Fruit fly (Drosophila melanogaster) whole organism, embryonic: Measurements from ENCODE around the gene armi.
A peak's percentile ranks its signal among the peaks of the same experiment; 100 is the strongest.

Source experiments
- Antp ChIP-seq: fragments of 200-800 bp; sonication (Bioruptor generic); optimal IDR thresholded peaks from 3 replicates; lab custom pipeline; 2016; ENCODE audit warnings: missing biosample characterization, missing genetic modification characterization
- Atf6 ChIP-seq: fragments of 200-800 bp; sonication (Bioruptor generic); IDR thresholded peaks from 2 replicates; pipeline ENCODE4 v1.3.6; 2022; ENCODE audit warnings: missing biosample characterization, missing genetic modification characterization
- CG10565 ChIP-seq: fragments of 200-800 bp; sonication (Bioruptor generic); optimal IDR thresholded peaks from 3 replicates; lab custom pipeline; 2016; ENCODE audit warnings: missing biosample characterization, mild to moderate bottlenecking, missing genetic modification characterization
- CG10654 ChIP-seq: fragments of 200-800 bp; sonication (Bioruptor generic); optimal IDR thresholded peaks from 2 replicates; lab custom pipeline; 2016; ENCODE audit warnings: missing biosample characterization, missing genetic modification characterization
- CG11695 ChIP-seq: fragments of 200-800 bp; sonication (Bioruptor generic); IDR thresholded peaks from 3 replicates; pipeline ENCODE4 v1.3.6; 2022; ENCODE audit warnings: missing biosample characterization, missing genetic modification characterization
- CG12744 ChIP-seq: fragments of 200-800 bp; sonication (Bioruptor generic); optimal IDR thresholded peaks from 2 replicates; lab custom pipeline; 2016; ENCODE audit warnings: missing biosample characterization, missing genetic modification characterization
- CG15601 ChIP-seq: fragments of 200-800 bp; sonication (Bioruptor generic); optimal IDR thresholded peaks from 3 replicates; lab custom pipeline; 2019; ENCODE audit warnings: missing biosample characterization, mild to moderate bottlenecking, missing genetic modification characterization, moderate library complexity
- CG30020 ChIP-seq: fragments of 200-800 bp; optimal IDR thresholded peaks from 2 replicates; lab custom pipeline; 2019; ENCODE audit warnings: missing biosample characterization, mild to moderate bottlenecking, missing genetic modification characterization, moderate library complexity
- CG34224 ChIP-seq: fragments of 200-800 bp; sonication (Bioruptor generic); IDR thresholded peaks from 3 replicates; pipeline ENCODE4 v1.3.6; 2022; ENCODE audit warnings: missing biosample characterization, missing genetic modification characterization; ENCODE audit not compliant: partially characterized antibody
- CG3726 ChIP-seq: fragments of 200-800 bp; sonication (Bioruptor generic); IDR thresholded peaks from 3 replicates; pipeline ENCODE4, ENCODE4 v1.3.6; 2022; ENCODE audit warnings: missing biosample characterization, missing genetic modification characterization
- CG42726 ChIP-seq: fragments of 200-800 bp; sonication (Bioruptor generic); IDR thresholded peaks from 2 replicates; pipeline ENCODE4 v1.3.6; 2022; ENCODE audit warnings: missing biosample characterization, missing genetic modification characterization; ENCODE audit not compliant: partially characterized antibody
- CG4707 ChIP-seq: fragments of 200-800 bp; sonication (Bioruptor generic); optimal IDR thresholded peaks from 2 replicates; lab custom pipeline; 2018; ENCODE audit warnings: missing biosample characterization, mild to moderate bottlenecking, missing genetic modification characterization, moderate library complexity
- CG6689 ChIP-seq: fragments of 200-800 bp; sonication (Bioruptor generic); IDR thresholded peaks from 2 replicates; pipeline ENCODE4 v1.3.6; 2022; ENCODE audit warnings: missing biosample characterization, missing genetic modification characterization
- CG7271 ChIP-seq: fragments of 200-800 bp; sonication (Bioruptor generic); optimal IDR thresholded peaks from 2 replicates; lab custom pipeline; 2018; ENCODE audit warnings: missing biosample characterization, mild to moderate bottlenecking, missing genetic modification characterization, moderate library complexity
- CG7839 ChIP-seq: fragments of 200-800 bp; sonication (Bioruptor generic); optimal IDR thresholded peaks from 3 replicates; lab custom pipeline; 2018; ENCODE audit warnings: missing biosample characterization, mild to moderate bottlenecking, missing genetic modification characterization, moderate library complexity
- CG7987 ChIP-seq: fragments of 200-800 bp; sonication (Bioruptor generic); optimal IDR thresholded peaks from 2 replicates; lab custom pipeline; 2018; ENCODE audit warnings: missing biosample characterization, mild to moderate bottlenecking, missing genetic modification characterization, moderate library complexity
- CG9876 ChIP-seq: fragments of 200-800 bp; sonication (Bioruptor generic); optimal IDR thresholded peaks from 2 replicates; lab custom pipeline; 2016; ENCODE audit warnings: missing biosample characterization, missing genetic modification characterization
- Dip2 ChIP-seq: fragments of 200-800 bp; sonication (Bioruptor generic); IDR thresholded peaks from 2 replicates; pipeline ENCODE4 v1.3.6; 2022; ENCODE audit warnings: missing biosample characterization, missing genetic modification characterization
- ERR ChIP-seq: fragments of 200-800 bp; sonication (Bioruptor generic); optimal IDR thresholded peaks from 2 replicates; lab custom pipeline; 2016; ENCODE audit warnings: missing biosample characterization, missing genetic modification characterization
- HLH4C ChIP-seq: fragments of 200-800 bp; sonication (Bioruptor generic); IDR thresholded peaks from 3 replicates; pipeline ENCODE4 v1.3.6; 2022; ENCODE audit warnings: missing biosample characterization, missing genetic modification characterization; ENCODE audit not compliant: partially characterized antibody
- Lpt ChIP-seq: fragments of >200 bp; optimal IDR thresholded peaks from 2 replicates; lab custom pipeline; 2018; ENCODE audit warnings: missing biosample characterization, missing genetic modification characterization
- MESR4 ChIP-seq: fragments of 200-800 bp; sonication (Bioruptor generic); optimal IDR thresholded peaks from 2 replicates; lab custom pipeline; 2018; ENCODE audit warnings: missing biosample characterization, mild to moderate bottlenecking, missing genetic modification characterization, moderate library complexity
- Nf-YA ChIP-seq: fragments of 200-800 bp; sonication (Bioruptor generic); IDR thresholded peaks from 2 replicates; pipeline ENCODE4 v1.3.6; 2022; ENCODE audit warnings: missing biosample characterization, missing genetic modification characterization
- Scr ChIP-seq: fragments of 200-800 bp; sonication (Bioruptor generic); IDR thresholded peaks from 2 replicates; pipeline ENCODE4 v1.3.6; 2022; ENCODE audit warnings: missing biosample characterization, missing genetic modification characterization; ENCODE audit not compliant: partially characterized antibody
- Sin3A ChIP-seq: fragments of >200 bp; optimal IDR thresholded peaks from 2 replicates; lab custom pipeline; 2018
- Six4 ChIP-seq: fragments of 200-800 bp; sonication (Bioruptor generic); optimal IDR thresholded peaks from 2 replicates; lab custom pipeline; 2016; ENCODE audit warnings: missing biosample characterization, missing genetic modification characterization
- Sry-δ ChIP-seq: fragments of 200-800 bp; sonication (Bioruptor generic); optimal IDR thresholded peaks from 2 replicates; lab custom pipeline; 2016; ENCODE audit warnings: missing biosample characterization, missing genetic modification characterization
- Taf1 ChIP-seq: fragments of 200-800 bp; sonication (Bioruptor generic); IDR thresholded peaks from 2 replicates; pipeline ENCODE4 v1.3.6; 2022; ENCODE audit warnings: missing biosample characterization, missing genetic modification characterization
- Usf ChIP-seq: fragments of 200-800 bp; sonication (Bioruptor generic); optimal IDR thresholded peaks from 2 replicates; lab custom pipeline; 2017; ENCODE audit warnings: missing genotype, missing biosample characterization, missing genetic modification characterization
- cg ChIP-seq: fragments of 200-800 bp; sonication (Bioruptor generic); optimal IDR thresholded peaks from 3 replicates; lab custom pipeline; 2019; ENCODE audit warnings: missing biosample characterization, mild to moderate bottlenecking, missing genetic modification characterization, moderate library complexity
- chif ChIP-seq, 2 experiments: fragments of 200-800 bp; sonication (Bioruptor generic); optimal IDR thresholded peaks; 3 replicates each; lab custom pipeline; 2016; ENCODE audit warnings: missing biosample characterization in 2 of 2, missing genetic modification characterization in 2 of 2
- crol ChIP-seq: fragments of 200-800 bp; sonication (Bioruptor generic); IDR thresholded peaks from 2 replicates; pipeline ENCODE4 v1.3.6; 2022; ENCODE audit warnings: missing biosample characterization, missing genetic modification characterization
- crp ChIP-seq, 2 experiments: fragments of 200-800 bp; sonication (Bioruptor generic); optimal IDR thresholded peaks; 2 replicates in 1 of 2; 3 replicates in 1 of 2; lab custom pipeline; 2017; ENCODE audit warnings: missing biosample characterization in 2 of 2, missing genetic modification characterization in 2 of 2, mild to moderate bottlenecking in 1 of 2, moderate library complexity in 1 of 2
- exex ChIP-seq: fragments of 200-800 bp; sonication (Bioruptor generic); optimal IDR thresholded peaks from 4 replicates; lab custom pipeline; 2018; ENCODE audit warnings: missing biosample characterization, mild to moderate bottlenecking, missing genetic modification characterization, moderate library complexity
- eyg ChIP-seq: fragments of 200-800 bp; sonication (Bioruptor generic); optimal IDR thresholded peaks from 3 replicates; lab custom pipeline; 2016; ENCODE audit warnings: missing biosample characterization, missing genetic modification characterization
- gcm ChIP-seq: fragments of 200-800 bp; sonication (Bioruptor generic); optimal IDR thresholded peaks from 2 replicates; lab custom pipeline; 2019; ENCODE audit warnings: missing biosample characterization, mild to moderate bottlenecking, missing genetic modification characterization, moderate library complexity
- grau ChIP-seq: fragments of 200-800 bp; optimal IDR thresholded peaks from 3 replicates; lab custom pipeline; 2019; ENCODE audit warnings: missing biosample characterization, mild to moderate bottlenecking, missing genetic modification characterization, moderate library complexity
- inv ChIP-seq: fragments of 200-800 bp; sonication (Bioruptor generic); IDR thresholded peaks from 2 replicates; pipeline ENCODE4 v1.3.6; 2022; ENCODE audit warnings: missing biosample characterization, missing genetic modification characterization; ENCODE audit not compliant: partially characterized antibody
- jigr1 ChIP-seq: fragments of 200-800 bp; sonication (Bioruptor generic); IDR thresholded peaks from 3 replicates; pipeline ENCODE4 v1.3.6; 2022; ENCODE audit warnings: missing biosample characterization, missing genetic modification characterization
- jing ChIP-seq: fragments of 200-800 bp; sonication (Bioruptor generic); optimal IDR thresholded peaks from 2 replicates; lab custom pipeline; 2018; ENCODE audit warnings: missing biosample characterization, mild to moderate bottlenecking, missing genetic modification characterization
- org-1 ChIP-seq: fragments of 200-800 bp; sonication (Bioruptor generic); optimal IDR thresholded peaks from 2 replicates; lab custom pipeline; 2017; ENCODE audit warnings: missing biosample characterization, missing genetic modification characterization
- pb ChIP-seq: fragments of 200-800 bp; sonication (Bioruptor generic); optimal IDR thresholded peaks from 3 replicates; lab custom pipeline; 2016; ENCODE audit warnings: missing biosample characterization, missing genetic modification characterization
- prd ChIP-seq, 3 experiments: fragments of >200 bp in 2 of 3; fragments of 200-800 bp in 1 of 3; sonication (Bioruptor generic) in 1 of 3; optimal IDR thresholded peaks in 2 of 3; IDR thresholded peaks in 1 of 3; 2 replicates in 2 of 3; 3 replicates in 1 of 3; pipeline versions ENCODE4 v1.3.6 to Lab custom; 2017 to 2022; ENCODE audit warnings: missing biosample characterization in 1 of 3, missing genetic modification characterization in 1 of 3
- pros ChIP-seq: fragments of 200-800 bp; sonication (Bioruptor generic); optimal IDR thresholded peaks from 3 replicates; lab custom pipeline; 2019; ENCODE audit warnings: missing biosample characterization, mild to moderate bottlenecking, missing genetic modification characterization, moderate library complexity
- ro ChIP-seq: fragments of 200-800 bp; sonication (Bioruptor generic); IDR thresholded peaks from 2 replicates; pipeline ENCODE4 v1.3.6; 2022; ENCODE audit warnings: missing biosample characterization, missing genetic modification characterization
- sd ChIP-seq: fragments of 200-800 bp; sonication (Bioruptor generic); optimal IDR thresholded peaks from 3 replicates; lab custom pipeline; 2018; ENCODE audit warnings: missing biosample characterization, mild to moderate bottlenecking, missing genetic modification characterization, moderate library complexity
- shn ChIP-seq: fragments of 200-800 bp; sonication (Bioruptor generic); optimal IDR thresholded peaks from 3 replicates; lab custom pipeline; 2016; ENCODE audit warnings: missing biosample characterization, missing genetic modification characterization
- sr ChIP-seq: fragments of 200-800 bp; sonication (Bioruptor generic); IDR thresholded peaks from 3 replicates; pipeline ENCODE4 v1.3.6; 2022; ENCODE audit warnings: missing biosample characterization, missing genetic modification characterization
- toy ChIP-seq: fragments of 200-800 bp; sonication (Bioruptor generic); IDR thresholded peaks from 2 replicates; pipeline ENCODE4 v1.3.6; 2022; ENCODE audit warnings: missing biosample characterization, missing genetic modification characterization
- trem ChIP-seq: fragments of 200-800 bp; optimal IDR thresholded peaks from 3 replicates; lab custom pipeline; 2019; ENCODE audit warnings: missing biosample characterization, mild to moderate bottlenecking, missing genetic modification characterization, moderate library complexity
- wor ChIP-seq: fragments of 200-800 bp; sonication (Bioruptor generic); IDR thresholded peaks from 2 replicates; pipeline ENCODE4 v1.3.6; 2022; ENCODE audit warnings: missing biosample characterization, missing genetic modification characterization

The armi gene

DNA sequence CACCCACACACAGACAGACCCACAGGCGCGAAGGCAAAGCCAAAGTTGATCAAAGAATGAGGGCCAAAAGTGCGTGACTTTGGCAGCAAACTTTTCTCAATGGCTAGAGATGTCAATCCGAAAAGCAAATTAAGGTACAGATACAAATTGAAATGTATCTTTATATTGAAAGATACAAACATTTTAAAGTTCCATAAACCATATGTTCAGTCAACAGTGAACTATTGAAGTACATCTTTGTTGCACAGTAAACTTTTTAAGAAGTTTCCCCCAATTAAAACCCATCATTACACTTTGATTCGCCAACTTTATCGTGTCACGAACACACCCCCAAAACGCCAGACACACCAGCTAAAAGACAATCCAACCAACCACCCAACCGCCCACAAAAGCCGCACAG is 49.4 kb upstream of the armi start (continued):
- TF ChIP-seq CG15601 (tag; lab: Kevin White, UChicago) (no peak), pb (GFP tag; lab: Kevin White, UChicago) (no peak), pros (GFP tag; lab: Kevin White, UChicago) (no peak), CG10654 (GFP tag; lab: Kevin White, UChicago) (no peak), cg (no peak), Sin3A (lab: Kevin White, UChicago) (no peak), HLH4C (GFP tag; lab: Robert Waterston, UW) (no peak), CG7271 (tag; lab: Kevin White, UChicago) (no peak), toy (GFP tag; lab: Robert Waterston, UW) (no peak), Dip2 (no peak), crp (GFP tag; optimal IDR thresholded peaks at IDR 0.05; lab: Kevin White, UChicago) (no peak), CG7987 (GFP tag; lab: Kevin White, UChicago) (no peak), chif (GFP tag; optimal IDR thresholded peaks at IDR 0.05; lab: Kevin White, UChicago) (no peak), CG9876 (GFP tag; lab: Kevin White, UChicago) (no peak), jigr1 (GFP tag; lab: Robert Waterston, UW) (no peak), Nf-YA (no peak), CG30020 (tag; lab: Kevin White, UChicago) (no peak), Sry-δ (GFP tag; lab: Kevin White, UChicago) (peak; percentile 48), Atf6 (GFP tag; lab: Robert Waterston, UW) (peak; percentile 70; the same call in 1 of the 2 replicates), Usf (GFP tag; lab: Kevin White, UChicago) (no peak), inv (GFP tag; lab: Robert Waterston, UW) (peak; percentile 52), gcm (no peak), prd (optimal IDR thresholded peaks at IDR 0.05; lab: Kevin White, UChicago) (no peak), prd (GFP tag; IDR thresholded peaks at IDR 0.05; lab: Robert Waterston, UW) (no peak), CG12744 (GFP tag; lab: Kevin White, UChicago) (no peak), sd (tag; lab: Kevin White, UChicago) (no peak), CG3726 (GFP tag; lab: Robert Waterston, UW) (no peak), grau (tag; lab: Kevin White, UChicago) (peak; percentile 52), org-1 (peak; percentile 40), CG4707 (GFP tag; lab: Kevin White, UChicago) (no peak), CG10565 (no peak), Lpt (no peak), sr (GFP tag; lab: Robert Waterston, UW) (no peak), Taf1 (GFP tag; lab: Robert Waterston, UW) (no peak; the same call in 1 of the 2 replicates), MESR4 (no peak), CG42726 (no peak), eyg (GFP tag; lab: Kevin White, UChicago) (no peak), Scr (peak; percentile 65), CG34224 (GFP tag; lab: Robert Waterston, UW) (peak; percentile 58), wor (no peak), crol (GFP tag; lab: Robert Waterston, UW) (no peak), exex (tag; lab: Kevin White, UChicago) (no peak), ro (GFP tag; lab: Robert Waterston, UW) (no peak), Antp (GFP tag; lab: Kevin White, UChicago) (peak; percentile 0), ERR (GFP tag; lab: Kevin White, UChicago) (no peak), CG6689 (GFP tag; lab: Robert Waterston, UW) (no peak), jing (GFP tag; lab: Kevin White, UChicago) (no peak), Six4 (no peak), trem (tag; lab: Kevin White, UChicago) (no peak), shn (GFP tag; lab: Kevin White, UChicago) (no peak), CG11695 (GFP tag; lab: Robert Waterston, UW) (0 out of 3 replicates have a peak, but pooled peaks have one; percentile 25), CG7839 (peak; percentile 30)
